Worm (Caenorhabditis elegans): ENCODE measurements around the gene nas-27.

- TF ChIP-seq med-1 (GFP tag; optimal IDR thresholded peaks at IDR 0.05; ENCODE audit: insufficient read depth) = no peak
- no peak for TF ChIP-seq ztf-23 (GFP tag; IDR thresholded peaks at IDR 0.05)
- TF ChIP-seq tab-1 (GFP tag; IDR thresholded peaks at IDR 0.05) = no peak
- no peak for TF ChIP-seq klf-2 (GFP tag; conservative IDR thresholded peaks at IDR 0.05)
- TF ChIP-seq flt-1 (GFP tag; IDR thresholded peaks at IDR 0.05) = no peak
- no peak for TF ChIP-seq ref-1 (GFP tag; conservative IDR thresholded peaks at IDR 0.05)
- TF ChIP-seq cog-1 (tag; optimal IDR thresholded peaks at IDR 0.05) = no peak
- TF ChIP-seq ztf-29 (GFP tag; IDR thresholded peaks at IDR 0.05) = no peak
Measured at ce11 chrII:1199987-1200386, 20.9 kb upstream of the nas-27 start.

All from whole organism, midembryonic.